Fruit fly (Drosophila melanogaster) whole organism, embryonic: ENCODE measurements around the gene CG5107.

Source experiments
- Asciz ChIP-seq: fragments of 200-800 bp; sonication (Bioruptor generic); optimal IDR thresholded peaks from 2 replicates; lab custom pipeline; 2017; ENCODE audit warnings: missing biosample characterization, mild to moderate bottlenecking, missing genetic modification characterization, missing genetic modification reagents
- C15 ChIP-seq: fragments of 200-800 bp; sonication (Bioruptor generic); IDR thresholded peaks from 3 replicates; pipeline ENCODE4 v1.3.6; 2022; ENCODE audit warnings: missing biosample characterization, missing genetic modification characterization
- CG12155 ChIP-seq: fragments of 200-800 bp; sonication (Bioruptor generic); optimal IDR thresholded peaks from 3 replicates; lab custom pipeline; 2016; ENCODE audit warnings: missing biosample characterization, missing genetic modification characterization
- CG12299 ChIP-seq: fragments of 200-800 bp; sonication (Bioruptor generic); optimal IDR thresholded peaks from 2 replicates; lab custom pipeline; 2018; ENCODE audit warnings: missing biosample characterization, mild to moderate bottlenecking, missing genetic modification characterization
- CG13123 ChIP-seq: fragments of 200-800 bp; sonication (Bioruptor generic); optimal IDR thresholded peaks from 2 replicates; lab custom pipeline; 2016; ENCODE audit warnings: missing biosample characterization, missing genetic modification characterization
- CG13424 ChIP-seq: fragments of 200-800 bp; sonication (Bioruptor generic); optimal IDR thresholded peaks from 2 replicates; lab custom pipeline; 2019; ENCODE audit warnings: missing biosample characterization, mild to moderate bottlenecking, missing genetic modification characterization, moderate library complexity
- CG15073 ChIP-seq: fragments of 200-800 bp; sonication (Bioruptor generic); optimal IDR thresholded peaks from 2 replicates; lab custom pipeline; 2016; ENCODE audit warnings: missing biosample characterization, missing genetic modification characterization
- CG17385 ChIP-seq: fragments of 200-800 bp; sonication (Bioruptor generic); optimal IDR thresholded peaks from 3 replicates; lab custom pipeline; 2018; ENCODE audit warnings: missing biosample characterization, mild to moderate bottlenecking, missing genetic modification characterization
- CG1792 ChIP-seq: fragments of 200-800 bp; sonication (Bioruptor generic); optimal IDR thresholded peaks from 2 replicates; lab custom pipeline; 2016; ENCODE audit warnings: missing biosample characterization, missing genetic modification characterization
- CG2199 ChIP-seq: fragments of 200-800 bp; sonication (Bioruptor generic); IDR thresholded peaks from 3 replicates; pipeline ENCODE4 v1.3.6; 2022; ENCODE audit warnings: missing biosample characterization, missing genetic modification characterization
- CG31224 ChIP-seq: fragments of 200-800 bp; sonication (Bioruptor generic); IDR thresholded peaks from 2 replicates; pipeline ENCODE4 v1.3.6; 2022; ENCODE audit warnings: missing biosample characterization, missing genetic modification characterization
- CG32767 ChIP-seq: fragments of 200-800 bp; sonication (Bioruptor generic); IDR thresholded peaks from 2 replicates; pipeline ENCODE4 v1.3.6; 2022; ENCODE audit warnings: missing biosample characterization, missing genetic modification characterization
- CG33213 ChIP-seq: fragments of 200-800 bp; sonication (Bioruptor generic); optimal IDR thresholded peaks from 3 replicates; lab custom pipeline; 2016; ENCODE audit warnings: missing biosample characterization, missing genetic modification characterization
- CG33557 ChIP-seq: fragments of 200-800 bp; sonication (Bioruptor generic); optimal IDR thresholded peaks from 2 replicates; lab custom pipeline; 2019; ENCODE audit warnings: missing biosample characterization, mild to moderate bottlenecking, missing genetic modification characterization, moderate library complexity
- CG3407 ChIP-seq: fragments of 200-800 bp; sonication (Bioruptor generic); optimal IDR thresholded peaks from 2 replicates; lab custom pipeline; 2018; ENCODE audit warnings: missing biosample characterization, mild to moderate bottlenecking, missing genetic modification characterization
- CG4404 ChIP-seq: fragments of 200-800 bp; sonication (Bioruptor generic); IDR thresholded peaks from 2 replicates; pipeline ENCODE4 v1.3.6; 2022; ENCODE audit warnings: missing biosample characterization, missing genetic modification characterization
- CG6813 ChIP-seq: fragments of 200-800 bp; sonication (Bioruptor generic); optimal IDR thresholded peaks from 2 replicates; lab custom pipeline; 2017; ENCODE audit warnings: missing biosample characterization, missing genetic modification characterization, mild to moderate bottlenecking, moderate library complexity, missing genetic modification reagents
- CG8944 ChIP-seq: fragments of 200-800 bp; sonication (Bioruptor generic); optimal IDR thresholded peaks from 3 replicates; lab custom pipeline; 2016; ENCODE audit warnings: missing biosample characterization, missing genetic modification characterization
- CG9437 ChIP-seq: fragments of 200-800 bp; sonication (Bioruptor generic); optimal IDR thresholded peaks from 2 replicates; lab custom pipeline; 2018; ENCODE audit warnings: missing biosample characterization, mild to moderate bottlenecking, missing genetic modification characterization
- CG9609 ChIP-seq: fragments of 200-800 bp; sonication (Bioruptor generic); optimal IDR thresholded peaks from 3 replicates; lab custom pipeline; 2016; ENCODE audit warnings: missing biosample characterization, missing genetic modification characterization
- CG9876 ChIP-seq: fragments of 200-800 bp; sonication (Bioruptor generic); optimal IDR thresholded peaks from 2 replicates; lab custom pipeline; 2016; ENCODE audit warnings: missing biosample characterization, missing genetic modification characterization
- CTCF ChIP-seq: fragments of 200-800 bp; sonication (Bioruptor generic); optimal IDR thresholded peaks from 2 replicates; lab custom pipeline; 2017; ENCODE audit warnings: missing biosample characterization, mild to moderate bottlenecking, missing genetic modification characterization, moderate library complexity
- Dad ChIP-seq: fragments of 200-800 bp; sonication (Bioruptor generic); optimal IDR thresholded peaks from 3 replicates; lab custom pipeline; 2016; ENCODE audit warnings: missing biosample characterization, missing genetic modification characterization
- Eip74EF ChIP-seq, 2 experiments: fragments of 200-800 bp in 1 of 2; fragments of >200 bp in 1 of 2; sonication (Bioruptor generic) in 1 of 2; optimal IDR thresholded peaks; 2 replicates each; lab custom pipeline; 2017 to 2019; ENCODE audit warnings: missing biosample characterization in 2 of 2, missing genetic modification characterization in 2 of 2, mild to moderate bottlenecking in 1 of 2, moderate library complexity in 1 of 2
- HHEX ChIP-seq: fragments of 200-800 bp; sonication (Bioruptor generic); optimal IDR thresholded peaks from 3 replicates; lab custom pipeline; 2017; ENCODE audit warnings: missing biosample characterization, mild to moderate bottlenecking, missing genetic modification characterization, missing genetic modification reagents
- MTF-1 ChIP-seq: fragments of 200-800 bp; sonication (Bioruptor generic); optimal IDR thresholded peaks from 2 replicates; lab custom pipeline; 2018; ENCODE audit warnings: missing biosample characterization, mild to moderate bottlenecking, missing genetic modification characterization, borderline replicate concordance
- Nf-YA ChIP-seq: fragments of 200-800 bp; sonication (Bioruptor generic); IDR thresholded peaks from 2 replicates; pipeline ENCODE4 v1.3.6; 2022; ENCODE audit warnings: missing biosample characterization, missing genetic modification characterization
- Oaz ChIP-seq: fragments of 200-800 bp; sonication (Bioruptor generic); IDR thresholded peaks from 2 replicates; pipeline ENCODE4 v1.3.6; 2022; ENCODE audit warnings: missing biosample characterization, missing genetic modification characterization
- Ravus ChIP-seq: fragments of 200-800 bp; sonication (Bioruptor generic); IDR thresholded peaks from 2 replicates; pipeline ENCODE4 v1.3.6; 2022; ENCODE audit warnings: missing biosample characterization, missing genetic modification characterization
- Sox102F ChIP-seq: fragments of 200-800 bp; sonication (Bioruptor generic); optimal IDR thresholded peaks from 2 replicates; lab custom pipeline; 2018; ENCODE audit warnings: missing biosample characterization, mild to moderate bottlenecking, missing genetic modification characterization, moderate library complexity
- Tbp ChIP-seq: fragments of >200 bp; optimal IDR thresholded peaks from 2 replicates; lab custom pipeline; 2018; ENCODE audit warnings: missing biosample characterization, missing genetic modification characterization
- aop ChIP-seq: fragments of 200-800 bp; sonication (Bioruptor generic); IDR thresholded peaks from 2 replicates; pipeline ENCODE4 v1.3.6; 2022; ENCODE audit warnings: missing biosample characterization, missing genetic modification characterization
- ase ChIP-seq: fragments of 200-800 bp; sonication (Bioruptor generic); IDR thresholded peaks from 3 replicates; pipeline ENCODE4 v1.3.6; 2022; ENCODE audit warnings: missing biosample characterization, missing genetic modification characterization
- bowl ChIP-seq: fragments of 200-800 bp; sonication (Bioruptor generic); IDR thresholded peaks from 2 replicates; pipeline ENCODE4 v1.3.6; 2022; ENCODE audit warnings: missing biosample characterization, missing genetic modification characterization
- chn ChIP-seq: fragments of 200-800 bp; sonication (Bioruptor generic); optimal IDR thresholded peaks from 2 replicates; lab custom pipeline; 2016; ENCODE audit warnings: missing biosample characterization, missing genetic modification characterization
- crp ChIP-seq, 2 experiments: fragments of 200-800 bp; sonication (Bioruptor generic); optimal IDR thresholded peaks; 2 replicates in 1 of 2; 3 replicates in 1 of 2; lab custom pipeline; 2017; ENCODE audit warnings: missing biosample characterization in 2 of 2, missing genetic modification characterization in 2 of 2, mild to moderate bottlenecking in 1 of 2, moderate library complexity in 1 of 2
- dan ChIP-seq: fragments of 200-800 bp; sonication (Bioruptor generic); IDR thresholded peaks from 2 replicates; pipeline ENCODE4 v1.3.6; 2022; ENCODE audit warnings: missing biosample characterization, missing genetic modification characterization
- esg ChIP-seq: fragments of 200-800 bp; sonication (Bioruptor generic); conservative IDR thresholded peaks from 2 replicates; pipeline ENCODE4 v1.3.6; 2022; ENCODE audit warnings: missing biosample characterization, missing genetic modification characterization
- eyg ChIP-seq: fragments of 200-800 bp; sonication (Bioruptor generic); optimal IDR thresholded peaks from 3 replicates; lab custom pipeline; 2016; ENCODE audit warnings: missing biosample characterization, missing genetic modification characterization
- gce ChIP-seq: fragments of 200-800 bp; sonication (Bioruptor generic); IDR thresholded peaks from 3 replicates; pipeline ENCODE4 v1.3.6; 2022; ENCODE audit warnings: missing biosample characterization, missing genetic modification characterization
- gfzf ChIP-seq: fragments of 200-800 bp; sonication (Bioruptor generic); optimal IDR thresholded peaks from 2 replicates; lab custom pipeline; 2016; ENCODE audit warnings: missing biosample characterization, mild to moderate bottlenecking, missing genetic modification characterization, moderate library complexity
- grau ChIP-seq: fragments of 200-800 bp; optimal IDR thresholded peaks from 3 replicates; lab custom pipeline; 2019; ENCODE audit warnings: missing biosample characterization, mild to moderate bottlenecking, missing genetic modification characterization, moderate library complexity
- kah ChIP-seq: fragments of 200-800 bp; sonication (Bioruptor generic); optimal IDR thresholded peaks from 2 replicates; lab custom pipeline; 2018; ENCODE audit warnings: missing biosample characterization, mild to moderate bottlenecking, missing genetic modification characterization
- lab ChIP-seq: fragments of 200-800 bp; sonication (Bioruptor generic); optimal IDR thresholded peaks from 3 replicates; lab custom pipeline; 2017; ENCODE audit warnings: missing biosample characterization, missing genetic modification characterization, mild to moderate bottlenecking, moderate library complexity, missing genetic modification reagents
- maf-S ChIP-seq: fragments of 200-800 bp; sonication (Bioruptor generic); optimal IDR thresholded peaks from 2 replicates; lab custom pipeline; 2016; ENCODE audit warnings: missing biosample characterization, missing genetic modification characterization
- nom ChIP-seq: fragments of 200-800 bp; sonication (Bioruptor generic); optimal IDR thresholded peaks from 2 replicates; lab custom pipeline; 2017; ENCODE audit warnings: missing biosample characterization, missing genetic modification characterization, mild to moderate bottlenecking, moderate library complexity, missing genetic modification reagents
- row ChIP-seq: fragments of 200-800 bp; sonication (Bioruptor generic); IDR thresholded peaks from 3 replicates; pipeline ENCODE4 v1.3.6; 2022; ENCODE audit warnings: missing biosample characterization, missing genetic modification characterization
- sens-2 ChIP-seq: fragments of 200-800 bp; sonication (Bioruptor generic); IDR thresholded peaks from 2 replicates; pipeline ENCODE4 v1.3.6; 2022; ENCODE audit warnings: missing biosample characterization, missing genetic modification characterization
- slou ChIP-seq: fragments of 200-800 bp; sonication (Bioruptor generic); optimal IDR thresholded peaks from 3 replicates; lab custom pipeline; 2016; ENCODE audit warnings: missing biosample characterization, missing genetic modification characterization
- trh ChIP-seq: fragments of 200-800 bp; sonication (Bioruptor generic); optimal IDR thresholded peaks from 2 replicates; lab custom pipeline; 2016; ENCODE audit warnings: missing biosample characterization, missing genetic modification characterization
- zf30C ChIP-seq: fragments of 200-800 bp; sonication (Bioruptor generic); optimal IDR thresholded peaks from 3 replicates; lab custom pipeline; 2018; ENCODE audit warnings: missing biosample characterization, mild to moderate bottlenecking, missing genetic modification characterization

The CG5107 gene

DNA sequence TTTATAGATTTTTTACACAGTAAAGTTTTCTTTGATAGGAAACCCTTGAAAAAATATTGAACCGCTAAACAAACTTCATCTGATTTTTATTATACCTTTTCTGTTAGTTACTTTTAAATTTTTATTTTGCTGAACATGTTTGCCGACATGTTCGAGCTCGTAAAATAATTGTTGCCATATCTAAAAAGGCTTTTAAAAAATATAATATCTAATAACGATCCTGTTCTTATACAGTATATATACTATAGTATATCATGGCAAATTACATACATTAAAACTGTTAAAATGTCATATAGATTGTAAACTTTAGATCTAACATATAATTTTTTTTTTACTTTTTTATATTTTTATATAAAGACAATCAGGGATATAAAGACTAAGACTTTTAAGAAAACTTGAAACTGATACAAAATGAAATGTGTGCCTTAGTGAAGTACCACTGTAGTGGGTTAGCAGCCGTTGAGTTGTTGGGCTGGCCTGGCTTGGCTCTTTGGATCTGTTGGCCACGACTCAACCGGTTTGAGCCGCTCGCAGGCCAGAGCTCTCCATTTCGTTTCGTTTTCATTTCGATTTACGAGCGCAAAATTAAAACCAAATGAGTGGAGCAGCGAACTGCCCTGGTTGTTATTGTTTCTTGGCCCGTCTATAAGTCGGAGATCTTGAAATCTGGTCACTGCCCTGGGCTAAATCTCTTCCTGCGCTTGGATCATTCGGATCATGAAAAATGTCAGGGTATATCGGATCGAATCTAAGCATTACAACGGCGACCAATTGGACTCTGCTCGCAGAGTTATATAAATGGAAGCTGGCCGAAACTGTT lies 27.6 kb downstream of the CG5107 start (continued):
- TF ChIP-seq CG13123 (GFP tag; lab: Kevin White, UChicago), result no peak
- peak; percentile 49 for TF ChIP-seq row (GFP tag; lab: Robert Waterston, UW)
- no peak for TF ChIP-seq HHEX (GFP tag; lab: Kevin White, UChicago)
- no peak for TF ChIP-seq CG15073
- no peak for TF ChIP-seq CG1792 (GFP tag; lab: Kevin White, UChicago)
- no peak for TF ChIP-seq trh (GFP tag; lab: Kevin White, UChicago)
- TF ChIP-seq Oaz (GFP tag; lab: Robert Waterston, UW), result no peak
- TF ChIP-seq sens-2 (GFP tag; lab: Robert Waterston, UW), result no peak
- no peak for TF ChIP-seq CG12299
- no peak for TF ChIP-seq kah (GFP tag; lab: Kevin White, UChicago)
- peak; percentile 20 for TF ChIP-seq CG9437
- peak; percentile 33 for TF ChIP-seq CG13424 (tag; lab: Kevin White, UChicago)
- no peak for TF ChIP-seq CG8944 (GFP tag; lab: Kevin White, UChicago)
- no peak for TF ChIP-seq CG31224 (GFP tag; lab: Robert Waterston, UW)
- TF ChIP-seq ase, result no peak
- TF ChIP-seq Eip74EF (GFP tag; optimal IDR thresholded peaks at IDR 0.05; lab: Kevin White, UChicago), result no peak
- TF ChIP-seq bowl (GFP tag; lab: Robert Waterston, UW), result no peak
- no peak for TF ChIP-seq gce (GFP tag; lab: Robert Waterston, UW)
- TF ChIP-seq MTF-1 (GFP tag; lab: Kevin White, UChicago), result no peak
- no peak for TF ChIP-seq CG33213 (GFP tag; lab: Kevin White, UChicago)
- no peak for TF ChIP-seq maf-S (GFP tag; lab: Kevin White, UChicago)
- no peak for TF ChIP-seq CG9609 (GFP tag; lab: Kevin White, UChicago)
- TF ChIP-seq Sox102F (GFP tag; lab: Kevin White, UChicago), result peak; percentile 32
- TF ChIP-seq C15 (GFP tag; lab: Robert Waterston, UW), result no peak
- no peak for TF ChIP-seq Tbp
- no peak for TF ChIP-seq eyg (GFP tag; lab: Kevin White, UChicago)
- TF ChIP-seq dan, result no peak
- no peak for TF ChIP-seq Nf-YA (GFP tag; lab: Robert Waterston, UW)
- TF ChIP-seq CG3407 (GFP tag; lab: Kevin White, UChicago), result no peak
- no peak for TF ChIP-seq zf30C (GFP tag; lab: Kevin White, UChicago)
- no peak for TF ChIP-seq CG12155 (GFP tag; lab: Kevin White, UChicago)
- TF ChIP-seq grau (tag; lab: Kevin White, UChicago), result peak; percentile 88
- no peak for TF ChIP-seq slou (GFP tag; lab: Kevin White, UChicago)
- no peak for TF ChIP-seq CG6813 (GFP tag; lab: Kevin White, UChicago)
- no peak for TF ChIP-seq crp (GFP tag; optimal IDR thresholded peaks at IDR 0.05; lab: Kevin White, UChicago)
- 0 out of 3 replicates have a peak, but pooled peaks have one; percentile 40 for TF ChIP-seq CG2199 (GFP tag; lab: Robert Waterston, UW)
- peak; percentile 7 for TF ChIP-seq lab (GFP tag; lab: Kevin White, UChicago)
- TF ChIP-seq gfzf (GFP tag; lab: Kevin White, UChicago), result no peak
- TF ChIP-seq CG32767 (GFP tag; lab: Robert Waterston, UW), result no peak
- no peak for TF ChIP-seq Dad (GFP tag; lab: Kevin White, UChicago)
- no peak for TF ChIP-seq CTCF (GFP tag; lab: Kevin White, UChicago)
- no peak for TF ChIP-seq Ravus (GFP tag; lab: Robert Waterston, UW)
- no peak for TF ChIP-seq Asciz (GFP tag; lab: Kevin White, UChicago)
- no peak for TF ChIP-seq esg (GFP tag; lab: Robert Waterston, UW)
- no peak for TF ChIP-seq CG4404 (GFP tag; lab: Robert Waterston, UW)
- no peak for TF ChIP-seq chn (GFP tag; lab: Kevin White, UChicago)
- TF ChIP-seq CG17385 (GFP tag; lab: Kevin White, UChicago), result no peak
- TF ChIP-seq aop (GFP tag; lab: Robert Waterston, UW), result no peak
- no peak for TF ChIP-seq CG9876 (GFP tag; lab: Kevin White, UChicago)
- no peak for TF ChIP-seq CG33557 (GFP tag; lab: Kevin White, UChicago)
- TF ChIP-seq nom (GFP tag; lab: Kevin White, UChicago), result no peak
